Worm (Caenorhabditis elegans) whole organism, mixed stage, embryonic: ENCODE data around the gene natc-2.

ENCODE experiments used
- hlh-1 ChIP-seq: fragments of 150-350 bp; optimal IDR thresholded peaks from 2 replicates; lab custom pipeline; 2014; ENCODE audit warnings: missing biosample characterization, missing genetic modification reagents, missing genetic modification characterization
- lsy-2 ChIP-seq: fragments of 150-350 bp; optimal IDR thresholded peaks from 2 replicates; lab custom pipeline; 2014; ENCODE audit warnings: missing biosample characterization, missing genetic modification characterization
- mep-1 ChIP-seq: fragments of 150-350 bp; optimal IDR thresholded peaks from 2 replicates; lab custom pipeline; 2017; ENCODE audit warnings: missing biosample characterization, missing genetic modification reagents, missing genetic modification characterization, inconsistent platforms
- nhr-237 ChIP-seq: fragments of 150-350 bp; optimal IDR thresholded peaks from 2 replicates; lab custom pipeline; 2014; ENCODE audit warnings: missing biosample characterization, missing genetic modification characterization
- nhr-76 ChIP-seq: sonication (generic microtip); optimal IDR thresholded peaks from 2 replicates; lab custom pipeline; 2017; ENCODE audit warnings: missing biosample characterization, missing genetic modification characterization
- pha-4 ChIP-seq: fragments of 150-350 bp; optimal IDR thresholded peaks from 2 replicates; lab custom pipeline; 2018; ENCODE audit warnings: missing biosample characterization, missing genetic modification reagents, missing genetic modification characterization
- sem-2 ChIP-seq: fragments of 200-800 bp; sonication (Bioruptor generic); optimal IDR thresholded peaks from 2 replicates; lab custom pipeline; 2018; ENCODE audit warnings: mild to moderate bottlenecking, missing genetic modification characterization, missing compliant biosample characterization
- snpc-4 ChIP-seq: fragments of 150-350 bp; optimal IDR thresholded peaks from 2 replicates; lab custom pipeline; 2014; ENCODE audit warnings: missing biosample characterization, missing genetic modification characterization
- sptf-1 ChIP-seq: sonication (generic microtip); optimal IDR thresholded peaks from 2 replicates; lab custom pipeline; 2017; ENCODE audit warnings: mild to moderate bottlenecking, missing genetic modification characterization, moderate library complexity, missing compliant biosample characterization
- tbx-8 ChIP-seq: fragments of 200-800 bp; sonication (Bioruptor generic); optimal IDR thresholded peaks from 2 replicates; lab custom pipeline; 2018; ENCODE audit warnings: mild to moderate bottlenecking, missing genetic modification characterization, moderate library complexity, missing compliant biosample characterization
- unc-62 ChIP-seq: fragments of 150-350 bp; optimal IDR thresholded peaks from 2 replicates; lab custom pipeline; 2014; ENCODE audit warnings: missing biosample characterization, missing genetic modification reagents, missing genetic modification characterization

ce11 chrV:5297740-5298139, 23.9 kb downstream of the natc-2 start:
- no peak for TF ChIP-seq unc-62 (GFP tag; lab: Kevin White, UChicago)
- no peak for TF ChIP-seq nhr-76 (tag; lab: Kevin White, UChicago)
- TF ChIP-seq sem-2 (GFP tag; lab: Kevin White, UChicago), result no peak
- TF ChIP-seq sptf-1, result no peak
- no peak for TF ChIP-seq tbx-8
- TF ChIP-seq nhr-237 (tag; lab: Kevin White, UChicago), result no peak
- no peak for TF ChIP-seq pha-4 (tag; lab: Kevin White, UChicago)
- no peak for TF ChIP-seq snpc-4 (tag; lab: Kevin White, UChicago)
- no peak for TF ChIP-seq lsy-2 (tag; lab: Kevin White, UChicago)
- TF ChIP-seq mep-1 (tag; lab: Kevin White, UChicago), result no peak
- TF ChIP-seq hlh-1 (tag; lab: Kevin White, UChicago), result no peak
